Worm (Caenorhabditis elegans): ENCODE measurements around the gene K06H7.7.
A peak's percentile ranks its signal among the peaks of the same experiment; 100 is the strongest.

The K06H7.7 gene

DNA sequence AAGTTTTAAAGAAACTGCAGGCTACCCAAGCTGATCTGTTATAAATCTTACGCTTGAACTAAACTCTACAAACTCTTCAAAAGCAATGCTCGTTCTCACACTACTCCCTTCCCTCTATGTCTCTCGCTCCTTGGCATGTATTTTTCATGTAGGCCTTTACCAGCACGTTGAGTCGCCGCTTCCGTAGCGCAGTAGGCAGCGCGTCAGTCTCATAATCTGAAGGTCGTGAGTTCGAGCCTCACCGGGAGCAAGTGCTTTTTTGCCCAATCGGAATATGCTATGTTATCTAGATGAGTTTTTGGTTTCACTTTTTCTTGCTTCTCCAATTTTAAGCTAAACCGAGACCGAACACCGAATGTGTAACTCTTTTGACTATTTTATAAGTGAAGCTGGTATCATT lies 21.2 kb upstream of the K06H7.7 start (continued):
- no peak for TF ChIP-seq blmp-1 (tag; optimal IDR thresholded peaks at IDR 0.05)
- peak; percentile 62 for TF ChIP-seq nhr-71 (tag; optimal IDR thresholded peaks at IDR 0.05)
- peak; percentile 71 for TF ChIP-seq nhr-47 (tag; optimal IDR thresholded peaks at IDR 0.05)
- TF ChIP-seq vab-15 (tag; optimal IDR thresholded peaks at IDR 0.05), result peak; percentile 11
- peak; percentile 39 for TF ChIP-seq C16A3.4 (tag; optimal IDR thresholded peaks at IDR 0.05)
- peak; percentile 52 to 68 for TF ChIP-seq lsy-2 (tag; optimal IDR thresholded peaks at IDR 0.05)
- no peak for TF ChIP-seq pqm-1 (tag; optimal IDR thresholded peaks at IDR 0.05)
- peak; percentile 18 for TF ChIP-seq lir-3 (tag; optimal IDR thresholded peaks at IDR 0.05; ENCODE audit: poor library complexity)
- TF ChIP-seq skn-1 (tag; optimal IDR thresholded peaks at IDR 0.05), result peak; percentile 10
- no peak for TF ChIP-seq ceh-8 (GFP tag; optimal IDR thresholded peaks at IDR 0.05)

DNA sequence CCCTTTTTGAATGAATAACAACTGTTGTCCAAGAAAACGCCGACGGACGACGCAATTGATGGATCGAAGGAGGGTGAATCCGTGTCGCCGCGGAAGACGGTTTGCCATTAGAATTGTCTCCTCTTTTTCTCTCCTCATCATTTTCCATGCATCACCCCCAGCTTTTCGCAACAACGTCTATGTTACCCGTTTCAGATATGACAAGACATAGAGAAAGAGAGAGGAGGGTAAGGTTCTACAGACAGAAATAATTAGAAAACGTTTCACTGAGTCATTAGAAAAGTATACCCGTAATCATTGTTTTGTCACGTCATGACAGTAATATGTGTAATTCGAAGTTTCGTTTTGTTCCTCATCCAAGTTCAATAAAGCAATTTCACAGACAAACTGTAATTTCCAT lies 20.5 kb upstream of the K06H7.7 start:
- TF ChIP-seq skn-1 (tag; optimal IDR thresholded peaks at IDR 0.05) (no peak), C04F5.9 (tag; optimal IDR thresholded peaks at IDR 0.05) (no peak), ceh-90 (tag; optimal IDR thresholded peaks at IDR 0.05) (no peak), efl-1 (optimal IDR thresholded peaks at IDR 0.05) (no peak), efl-1 (GFP tag; optimal IDR thresholded peaks at IDR 0.05 in 1 of 2) (peak in 1 of 2 experiments; percentile 88), nhr-28 (tag; optimal IDR thresholded peaks at IDR 0.05) (no peak), blmp-1 (tag; optimal IDR thresholded peaks at IDR 0.05) (peak; percentile 12), mab-9 (GFP tag; IDR thresholded peaks at IDR 0.05) (no peak), alr-1 (tag; optimal IDR thresholded peaks at IDR 0.05; ENCODE audit: borderline replicate concordance) (no peak), fkh-10 (GFP tag; optimal IDR thresholded peaks at IDR 0.05) (no peak), ets-5 (GFP tag; IDR thresholded peaks at IDR 0.05) (no peak), Y116A8C.19 (tag; optimal IDR thresholded peaks at IDR 0.05; ENCODE audit: borderline replicate concordance) (no peak), dsc-1 (tag; optimal IDR thresholded peaks at IDR 0.05) (no peak), nhr-237 (tag; optimal IDR thresholded peaks at IDR 0.05) (no peak), nhr-90 (tag; optimal IDR thresholded peaks at IDR 0.05; ENCODE audit: poor library complexity) (no peak)

DNA sequence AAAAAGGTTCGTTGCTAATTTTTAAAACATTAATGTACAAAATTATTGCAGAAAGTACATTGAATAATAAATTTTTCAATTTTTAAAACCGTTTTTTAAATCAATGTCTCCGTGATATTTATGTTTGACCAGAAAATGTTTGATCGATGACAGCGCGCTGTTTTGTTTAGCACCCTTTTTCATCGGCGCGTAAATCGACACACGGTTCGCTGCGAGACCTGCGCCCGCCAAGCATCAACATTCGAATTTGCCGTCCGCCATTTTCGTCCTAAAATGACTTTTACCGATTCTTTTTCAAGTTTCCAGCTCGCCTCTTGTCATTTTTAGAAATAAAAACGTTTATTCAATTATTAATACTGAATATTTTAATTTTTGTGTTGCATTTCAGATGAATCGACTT lies 15.7 kb upstream of the K06H7.7 start, which contains the start of gene plk-1:
plk-1 (plus strand) TSS at position 389 of the 400 bp plus-strand sequence.
- TF ChIP-seq nhr-71 (tag; optimal IDR thresholded peaks at IDR 0.05) (peak; percentile 35), F16B12.6 (tag; optimal IDR thresholded peaks at IDR 0.05) (peak; percentile 15), xbp-1 (tag; optimal IDR thresholded peaks at IDR 0.05) (peak; percentile 18), C16A3.4 (tag; optimal IDR thresholded peaks at IDR 0.05) (no peak), snu-23 (GFP tag; optimal IDR thresholded peaks at IDR 0.05) (peak; percentile 50), dpl-1 (GFP tag; optimal IDR thresholded peaks at IDR 0.05) (peak; percentile 79 to 86 (median 82)), nhr-20 (tag; optimal IDR thresholded peaks at IDR 0.05) (peak; percentile 22), efl-1 (optimal IDR thresholded peaks at IDR 0.05) (peak; percentile 81 to 89), efl-1 (GFP tag; optimal IDR thresholded peaks at IDR 0.05 in 1 of 2) (peak; percentile 84 to 98), mep-1 (tag; optimal IDR thresholded peaks at IDR 0.05) (peak; percentile 19), lsy-2 (tag; optimal IDR thresholded peaks at IDR 0.05) (peak; percentile 43 to 68), C04F5.9 (tag; optimal IDR thresholded peaks at IDR 0.05) (no peak), lin-35 (GFP tag; optimal IDR thresholded peaks at IDR 0.05) (peak; percentile 72 to 91), C34B4.2 (tag; optimal IDR thresholded peaks at IDR 0.05) (no peak), Y116A8C.19 (tag; optimal IDR thresholded peaks at IDR 0.05; ENCODE audit: borderline replicate concordance) (no peak), blmp-1 (tag; optimal IDR thresholded peaks at IDR 0.05) (peak; percentile 26), rnt-1 (tag; optimal IDR thresholded peaks at IDR 0.05) (peak; percentile 33), lin-14 (GFP tag; optimal IDR thresholded peaks at IDR 0.05) (peak; percentile 14), ceh-82 (tag; optimal IDR thresholded peaks at IDR 0.05) (peak in 1 of 3 experiments; percentile 25), mdl-1 (tag; optimal IDR thresholded peaks at IDR 0.05) (peak in 1 of 2 experiments; percentile 2), mef-2 (tag; optimal IDR thresholded peaks at IDR 0.05) (no peak), nhr-85 (tag) (peak; percentile 46), unc-62 (GFP tag; optimal IDR thresholded peaks at IDR 0.05) (no peak), nhr-47 (tag; optimal IDR thresholded peaks at IDR 0.05) (peak; percentile 29), unc-130 (tag; optimal IDR thresholded peaks at IDR 0.05) (no peak)
